Fruit fly (Drosophila melanogaster) whole organism, embryonic: ENCODE measurements around the gene CG14024.

ENCODE experiments used
- CG10431 ChIP-seq: fragments of 200-800 bp; sonication (Bioruptor generic); optimal IDR thresholded peaks from 3 replicates; lab custom pipeline; 2018; ENCODE audit warnings: missing biosample characterization, mild to moderate bottlenecking, missing genetic modification characterization
- CG10979 ChIP-seq: fragments of 200-800 bp; sonication (Bioruptor generic); optimal IDR thresholded peaks from 2 replicates; lab custom pipeline; 2018; ENCODE audit warnings: missing biosample characterization, mild to moderate bottlenecking, missing genetic modification characterization, moderate library complexity
- CG14860 ChIP-seq: fragments of 200-800 bp; sonication (Bioruptor generic); IDR thresholded peaks from 3 replicates; pipeline ENCODE4 v1.3.6; 2022; ENCODE audit warnings: missing biosample characterization, missing genetic modification characterization; ENCODE audit not compliant: partially characterized antibody
- CG15696 ChIP-seq: fragments of 200-800 bp; sonication (Bioruptor generic); optimal IDR thresholded peaks from 2 replicates; lab custom pipeline; 2019; ENCODE audit warnings: missing biosample characterization, mild to moderate bottlenecking, missing genetic modification characterization, moderate library complexity
- CG17802 ChIP-seq: fragments of 200-800 bp; sonication (Bioruptor generic); optimal IDR thresholded peaks from 2 replicates; lab custom pipeline; 2018; ENCODE audit warnings: missing biosample characterization, mild to moderate bottlenecking, missing genetic modification characterization, moderate library complexity
- CG17829 ChIP-seq: fragments of 200-800 bp; optimal IDR thresholded peaks from 2 replicates; lab custom pipeline; 2019; ENCODE audit warnings: missing biosample characterization, mild to moderate bottlenecking, missing genetic modification characterization, moderate library complexity
- CG18262 ChIP-seq: fragments of 200-800 bp; optimal IDR thresholded peaks from 3 replicates; lab custom pipeline; 2019; ENCODE audit warnings: missing biosample characterization, mild to moderate bottlenecking, missing genetic modification characterization, moderate library complexity
- CG18476 ChIP-seq: fragments of 200-800 bp; sonication (Bioruptor generic); optimal IDR thresholded peaks from 2 replicates; lab custom pipeline; 2016; ENCODE audit warnings: missing biosample characterization, mild to moderate bottlenecking, missing genetic modification characterization
- CG2712 ChIP-seq: fragments of 200-800 bp; optimal IDR thresholded peaks from 3 replicates; lab custom pipeline; 2019; ENCODE audit warnings: missing biosample characterization, mild to moderate bottlenecking, missing genetic modification characterization, moderate library complexity
- CG31224 ChIP-seq: fragments of 200-800 bp; sonication (Bioruptor generic); IDR thresholded peaks from 2 replicates; pipeline ENCODE4 v1.3.6; 2022; ENCODE audit warnings: missing biosample characterization, missing genetic modification characterization
- CG7963 ChIP-seq: fragments of 200-800 bp; sonication (Bioruptor generic); IDR thresholded peaks from 3 replicates; pipeline ENCODE4 v1.3.6; 2022; ENCODE audit warnings: missing biosample characterization, missing genetic modification characterization; ENCODE audit not compliant: partially characterized antibody
- CG9876 ChIP-seq: fragments of 200-800 bp; sonication (Bioruptor generic); optimal IDR thresholded peaks from 2 replicates; lab custom pipeline; 2016; ENCODE audit warnings: missing biosample characterization, missing genetic modification characterization
- CkIIα-i1 ChIP-seq: fragments of 200-800 bp; sonication (Bioruptor generic); IDR thresholded peaks from 2 replicates; pipeline ENCODE4 v1.3.6; 2022; ENCODE audit warnings: missing biosample characterization, missing genetic modification characterization
- CrebB ChIP-seq: fragments of 200-800 bp; sonication (Bioruptor generic); optimal IDR thresholded peaks from 3 replicates; lab custom pipeline; 2018; ENCODE audit warnings: missing biosample characterization, mild to moderate bottlenecking, missing genetic modification characterization
- D ChIP-seq, 2 experiments: fragments of 200-800 bp in 1 of 2; fragments of >200 bp in 1 of 2; sonication (Bioruptor generic) in 1 of 2; optimal IDR thresholded peaks; 2 replicates in 1 of 2; 3 replicates in 1 of 2; lab custom pipeline; 2017; ENCODE audit warnings: mild to moderate bottlenecking in 1 of 2, missing biosample characterization in 1 of 2, missing genetic modification characterization in 1 of 2, missing genetic modification reagents in 1 of 2
- D19A ChIP-seq: fragments of 200-800 bp; optimal IDR thresholded peaks from 3 replicates; lab custom pipeline; 2019; ENCODE audit warnings: missing biosample characterization, mild to moderate bottlenecking, missing genetic modification characterization, moderate library complexity
- Deaf1 ChIP-seq: fragments of 200-800 bp; optimal IDR thresholded peaks from 3 replicates; lab custom pipeline; 2019; ENCODE audit warnings: missing biosample characterization, mild to moderate bottlenecking, missing genetic modification characterization, moderate library complexity
- Dip3 ChIP-seq: fragments of 200-800 bp; sonication (Bioruptor generic); optimal IDR thresholded peaks from 3 replicates; lab custom pipeline; 2016; ENCODE audit warnings: missing biosample characterization, missing genetic modification characterization
- Doc2 ChIP-seq: fragments of 200-800 bp; sonication (Bioruptor generic); IDR thresholded peaks from 2 replicates; pipeline ENCODE4 v1.3.6; 2022; ENCODE audit warnings: missing biosample characterization, missing genetic modification characterization
- Drgx ChIP-seq: fragments of 200-800 bp; sonication (Bioruptor generic); IDR thresholded peaks from 2 replicates; pipeline ENCODE4 v1.3.6; 2022; ENCODE audit warnings: missing biosample characterization, missing genetic modification characterization
- Ets65A ChIP-seq: fragments of 200-800 bp; sonication (Bioruptor generic); peaks from one replicate; lab custom pipeline; 2016; ENCODE audit warnings: missing biosample characterization, missing genetic modification characterization
- HLH3B ChIP-seq: fragments of 200-800 bp; sonication (Bioruptor generic); IDR thresholded peaks from 2 replicates; pipeline ENCODE4 v1.3.6; 2022; ENCODE audit warnings: missing biosample characterization, missing genetic modification characterization
- Hmx ChIP-seq: fragments of 200-800 bp; sonication (Bioruptor generic); optimal IDR thresholded peaks from 2 replicates; lab custom pipeline; 2016; ENCODE audit warnings: missing biosample characterization, missing genetic modification characterization
- Hr3 ChIP-seq: fragments of 200-800 bp; sonication (Bioruptor generic); optimal IDR thresholded peaks from 3 replicates; lab custom pipeline; 2016; ENCODE audit warnings: missing biosample characterization, missing genetic modification characterization
- MBD-R2 ChIP-seq: fragments of 200-800 bp; sonication (Bioruptor generic); IDR thresholded peaks from 2 replicates; pipeline ENCODE4 v1.3.6; 2022; ENCODE audit warnings: missing biosample characterization, missing genetic modification characterization
- NC2α ChIP-seq: fragments of 200-800 bp; sonication (Bioruptor generic); optimal IDR thresholded peaks from 2 replicates; lab custom pipeline; 2016; ENCODE audit warnings: missing biosample characterization, missing genetic modification characterization
- Opbp ChIP-seq: fragments of 200-800 bp; sonication (Bioruptor generic); IDR thresholded peaks from 3 replicates; pipeline ENCODE4 v1.3.6; 2022; ENCODE audit warnings: missing biosample characterization, missing genetic modification characterization; ENCODE audit not compliant: partially characterized antibody
- Ssrp ChIP-seq: fragments of 200-800 bp; sonication (Bioruptor generic); optimal IDR thresholded peaks from 2 replicates; lab custom pipeline; 2018; ENCODE audit warnings: missing biosample characterization, mild to moderate bottlenecking, missing genetic modification characterization, moderate library complexity
- Usf ChIP-seq: fragments of 200-800 bp; sonication (Bioruptor generic); optimal IDR thresholded peaks from 2 replicates; lab custom pipeline; 2017; ENCODE audit warnings: missing genotype, missing biosample characterization, missing genetic modification characterization
- Xbp1 ChIP-seq: fragments of 200-800 bp; sonication (Bioruptor generic); optimal IDR thresholded peaks from 3 replicates; lab custom pipeline; 2016; ENCODE audit warnings: missing biosample characterization, mild to moderate bottlenecking, missing genetic modification characterization
- Xrp1 ChIP-seq: fragments of 200-800 bp; sonication (Bioruptor generic); IDR thresholded peaks from 2 replicates; pipeline ENCODE4 v1.3.6; 2022; ENCODE audit warnings: missing biosample characterization, missing genetic modification characterization
- YL-1 ChIP-seq: fragments of 200-800 bp; sonication (Bioruptor generic); optimal IDR thresholded peaks from 3 replicates; lab custom pipeline; 2017; ENCODE audit warnings: missing biosample characterization, mild to moderate bottlenecking, missing genetic modification characterization
- ase ChIP-seq: fragments of 200-800 bp; sonication (Bioruptor generic); IDR thresholded peaks from 3 replicates; pipeline ENCODE4 v1.3.6; 2022; ENCODE audit warnings: missing biosample characterization, missing genetic modification characterization
- bsh ChIP-seq, 2 experiments: fragments of 200-800 bp; sonication (Bioruptor generic); optimal IDR thresholded peaks; 2 replicates each; lab custom pipeline; 2017 to 2018; ENCODE audit warnings: mild to moderate bottlenecking in 2 of 2, missing biosample characterization in 2 of 2, missing genetic modification characterization in 2 of 2, moderate library complexity in 1 of 2
- chif ChIP-seq, 2 experiments: fragments of 200-800 bp; sonication (Bioruptor generic); optimal IDR thresholded peaks; 3 replicates each; lab custom pipeline; 2016; ENCODE audit warnings: missing biosample characterization in 2 of 2, missing genetic modification characterization in 2 of 2
- chn ChIP-seq: fragments of 200-800 bp; sonication (Bioruptor generic); optimal IDR thresholded peaks from 2 replicates; lab custom pipeline; 2016; ENCODE audit warnings: missing biosample characterization, missing genetic modification characterization
- disco-r ChIP-seq: fragments of 200-800 bp; sonication (Bioruptor generic); optimal IDR thresholded peaks from 2 replicates; lab custom pipeline; 2016; ENCODE audit warnings: missing biosample characterization, missing genetic modification characterization
- esg ChIP-seq: fragments of 200-800 bp; sonication (Bioruptor generic); conservative IDR thresholded peaks from 2 replicates; pipeline ENCODE4 v1.3.6; 2022; ENCODE audit warnings: missing biosample characterization, missing genetic modification characterization
- ftz-f1 ChIP-seq: fragments of 200-800 bp; sonication (Bioruptor generic); optimal IDR thresholded peaks from 2 replicates; lab custom pipeline; 2016; ENCODE audit warnings: missing biosample characterization, missing genetic modification characterization
- inv ChIP-seq: fragments of 200-800 bp; sonication (Bioruptor generic); IDR thresholded peaks from 2 replicates; pipeline ENCODE4 v1.3.6; 2022; ENCODE audit warnings: missing biosample characterization, missing genetic modification characterization; ENCODE audit not compliant: partially characterized antibody
- knrl ChIP-seq: fragments of 200-800 bp; sonication (Bioruptor generic); IDR thresholded peaks from 3 replicates; pipeline ENCODE4 v1.3.6; 2022; ENCODE audit warnings: missing biosample characterization, missing genetic modification characterization; ENCODE audit not compliant: partially characterized antibody
- nerfin-1 ChIP-seq: fragments of 200-800 bp; sonication (Bioruptor generic); optimal IDR thresholded peaks from 3 replicates; lab custom pipeline; 2019; ENCODE audit warnings: missing biosample characterization, mild to moderate bottlenecking, missing genetic modification characterization, moderate library complexity
- nerfin-2 ChIP-seq: fragments of 200-800 bp; sonication (Bioruptor generic); IDR thresholded peaks from 2 replicates; pipeline ENCODE4 v1.3.6; 2022; ENCODE audit warnings: missing biosample characterization, missing genetic modification characterization; ENCODE audit not compliant: partially characterized antibody
- seq ChIP-seq: fragments of 200-800 bp; sonication (Bioruptor generic); IDR thresholded peaks from 2 replicates; pipeline ENCODE4 v1.3.6; 2022; ENCODE audit warnings: missing biosample characterization, missing genetic modification characterization
- sisA ChIP-seq: fragments of 200-800 bp; sonication (Bioruptor generic); IDR thresholded peaks from 2 replicates; pipeline ENCODE4 v1.3.6; 2022; ENCODE audit warnings: missing biosample characterization, missing genetic modification characterization
- tna ChIP-seq: fragments of 200-800 bp; sonication (Bioruptor generic); IDR thresholded peaks from 2 replicates; pipeline ENCODE4 v1.3.6; 2022; ENCODE audit warnings: missing biosample characterization, missing genetic modification characterization; ENCODE audit not compliant: partially characterized antibody
- usp ChIP-seq: fragments of >200 bp; optimal IDR thresholded peaks from 2 replicates; lab custom pipeline; 2017; ENCODE audit warnings: missing biosample characterization, missing genetic modification characterization
- zfh2 ChIP-seq: fragments of 200-800 bp; sonication (Bioruptor generic); optimal IDR thresholded peaks from 2 replicates; lab custom pipeline; 2016; ENCODE audit warnings: missing biosample characterization, missing genetic modification characterization

CG14024 gene

dm6 chr2L:5297289-5297960, 17.3 kb downstream of the CG14024 start (continued):
- TF ChIP-seq ase (0 out of 3 replicates have a peak, but pooled peaks have one; percentile 6), Hr3 (GFP tag; lab: Kevin White, UChicago) (peak; percentile 69), sisA (GFP tag; lab: Robert Waterston, UW) (peak; percentile 36; the same call in 1 of the 2 replicates), CG17829 (peak; percentile 35), disco-r (no peak), Xbp1 (peak; percentile 25), Xrp1 (GFP tag; lab: Robert Waterston, UW) (peak; percentile 29; the same call in 1 of the 2 replicates), Ssrp (tag; lab: Kevin White, UChicago) (peak; percentile 54), usp (no peak), Usf (GFP tag; lab: Kevin White, UChicago) (no peak), Deaf1 (tag; lab: Kevin White, UChicago) (no peak), bsh (GFP tag; optimal IDR thresholded peaks at IDR 0.05; lab: Kevin White, UChicago) (peak in 1 of 2 experiments; percentile 88), YL-1 (GFP tag; lab: Kevin White, UChicago) (no peak), CG10979 (tag; lab: Kevin White, UChicago) (peak; percentile 79), chn (GFP tag; lab: Kevin White, UChicago) (peak; percentile 44), Ets65A (GFP tag; lab: Kevin White, UChicago) (no peak), inv (GFP tag; lab: Robert Waterston, UW) (no peak), CG7963 (GFP tag; lab: Robert Waterston, UW) (no peak), ftz-f1 (GFP tag; lab: Kevin White, UChicago) (no peak)

dm6 chr2L:5296672-5297288, 17.9 kb downstream of the CG14024 start:
- TF ChIP-seq tna: no peak
- TF ChIP-seq D (optimal IDR thresholded peaks at IDR 0.05; lab: Kevin White, UChicago): no peak
- peak; percentile 43 for TF ChIP-seq D (GFP tag; optimal IDR thresholded peaks at IDR 0.05; lab: Kevin White, UChicago)
- TF ChIP-seq nerfin-2: no peak
- TF ChIP-seq usp: no peak
- TF ChIP-seq D19A (tag; lab: Kevin White, UChicago): peak; percentile 20
- TF ChIP-seq CG18476 (GFP tag; lab: Kevin White, UChicago): no peak
- no peak for TF ChIP-seq CG9876 (GFP tag; lab: Kevin White, UChicago)
- no peak for TF ChIP-seq CG14860 (GFP tag; lab: Robert Waterston, UW)
- TF ChIP-seq Dip3 (GFP tag; lab: Kevin White, UChicago): no peak
- no peak for TF ChIP-seq Drgx (GFP tag; lab: Robert Waterston, UW)
- TF ChIP-seq HLH3B (GFP tag; lab: Robert Waterston, UW): no peak
- TF ChIP-seq esg (GFP tag; lab: Robert Waterston, UW): no peak
- TF ChIP-seq MBD-R2 (GFP tag; lab: Robert Waterston, UW): no peak
- no peak for TF ChIP-seq Hmx (GFP tag; lab: Kevin White, UChicago)
- no peak for TF ChIP-seq knrl (GFP tag; lab: Robert Waterston, UW)
- TF ChIP-seq Doc2 (GFP tag; lab: Robert Waterston, UW): no peak
- TF ChIP-seq CG31224 (GFP tag; lab: Robert Waterston, UW): no peak
- TF ChIP-seq CrebB (tag; lab: Kevin White, UChicago): no peak
- TF ChIP-seq CG18262 (tag; lab: Kevin White, UChicago): peak; percentile 72
- no peak for TF ChIP-seq zfh2 (GFP tag; lab: Kevin White, UChicago)
- TF ChIP-seq CG17802: peak; percentile 5
- no peak for TF ChIP-seq nerfin-1 (tag; lab: Kevin White, UChicago)
- no peak for TF ChIP-seq Opbp (GFP tag; lab: Robert Waterston, UW)
- no peak for TF ChIP-seq Xbp1
- no peak for TF ChIP-seq NC2α
- peak in 1 of 2 experiments; percentile 9 for TF ChIP-seq chif (GFP tag; optimal IDR thresholded peaks at IDR 0.05; lab: Kevin White, UChicago)
- TF ChIP-seq CG15696 (tag; lab: Kevin White, UChicago): no peak
- TF ChIP-seq CG2712 (tag; lab: Kevin White, UChicago): peak; percentile 66
- no peak for TF ChIP-seq CG10431 (GFP tag; lab: Kevin White, UChicago)
- no peak for TF ChIP-seq CkIIα-i1 (GFP tag; lab: Robert Waterston, UW)
- TF ChIP-seq seq (GFP tag; lab: Robert Waterston, UW): no peak
